Worm (Caenorhabditis elegans) whole organism, mixed stage, embryonic: ENCODE data around the gene emc-5.

Source experiments
- M03D4.4 ChIP-seq: sonication (generic microtip); optimal IDR thresholded peaks from 2 replicates; lab custom pipeline; 2017; ENCODE audit warnings: mild to moderate bottlenecking, missing genetic modification characterization, missing compliant biosample characterization
- bed-3 ChIP-seq: fragments of 200-800 bp; sonication (Bioruptor generic); optimal IDR thresholded peaks from 3 replicates; lab custom pipeline; 2018; ENCODE audit warnings: mild to moderate bottlenecking, missing genetic modification characterization, moderate library complexity, missing compliant biosample characterization
- blmp-1 ChIP-seq: fragments of 150-350 bp; optimal IDR thresholded peaks from 2 replicates; lab custom pipeline; 2014; ENCODE audit warnings: missing biosample characterization, missing genetic modification characterization
- ceh-39 ChIP-seq: fragments of 150-350 bp; optimal IDR thresholded peaks from 2 replicates; lab custom pipeline; 2014; ENCODE audit warnings: missing biosample characterization, missing genetic modification characterization
- ceh-43 ChIP-seq: fragments of 200-800 bp; sonication (Bioruptor generic); optimal IDR thresholded peaks from 2 replicates; lab custom pipeline; 2018; ENCODE audit warnings: mild to moderate bottlenecking, missing genetic modification characterization, moderate library complexity, missing compliant biosample characterization
- ceh-83 ChIP-seq: fragments of 200-800 bp; sonication (Bioruptor generic); optimal IDR thresholded peaks from 2 replicates; lab custom pipeline; 2018; ENCODE audit warnings: mild to moderate bottlenecking, missing genetic modification characterization, missing compliant biosample characterization
- ces-1 ChIP-seq: fragments of 150-350 bp; optimal IDR thresholded peaks from 2 replicates; lab custom pipeline; 2014; ENCODE audit warnings: missing biosample characterization, missing genetic modification reagents, missing genetic modification characterization
- cnd-1 ChIP-seq: fragments of 200-800 bp; sonication (Bioruptor generic); optimal IDR thresholded peaks from 2 replicates; lab custom pipeline; 2018; ENCODE audit warnings: mild to moderate bottlenecking, missing genetic modification characterization, missing compliant biosample characterization
- drap-1 ChIP-seq: fragments of 200-800 bp; sonication (Bioruptor generic); optimal IDR thresholded peaks from 3 replicates; lab custom pipeline; 2018; ENCODE audit warnings: mild to moderate bottlenecking, missing genetic modification characterization, missing compliant biosample characterization
- elt-1 ChIP-seq: sonication (generic microtip); optimal IDR thresholded peaks from 2 replicates; lab custom pipeline; 2017; ENCODE audit warnings: missing genetic modification characterization, mild to moderate bottlenecking, missing compliant biosample characterization, antibody characterized with exemption, moderate library complexity, borderline replicate concordance; ENCODE audit not compliant: insufficient read depth
- elt-3 ChIP-seq: fragments of 150-350 bp; optimal IDR thresholded peaks from 2 replicates; lab custom pipeline; 2014; ENCODE audit warnings: missing biosample characterization, missing genetic modification characterization
- flh-1 ChIP-seq: fragments of 200-800 bp; sonication (Bioruptor generic); optimal IDR thresholded peaks from 2 replicates; lab custom pipeline; 2018; ENCODE audit warnings: mild to moderate bottlenecking, missing genetic modification characterization, moderate library complexity, missing compliant biosample characterization
- ham-2 ChIP-seq: fragments of 200-800 bp; sonication (Bioruptor generic); optimal IDR thresholded peaks from 2 replicates; lab custom pipeline; 2018; ENCODE audit warnings: mild to moderate bottlenecking, missing genetic modification characterization, missing compliant biosample characterization
- hlh-1 ChIP-seq: fragments of 150-350 bp; optimal IDR thresholded peaks from 2 replicates; lab custom pipeline; 2014; ENCODE audit warnings: missing biosample characterization, missing genetic modification reagents, missing genetic modification characterization
- lin-13 ChIP-seq: fragments of 150-350 bp; optimal IDR thresholded peaks from 2 replicates; lab custom pipeline; 2014; ENCODE audit warnings: missing biosample characterization, missing genetic modification characterization
- lin-32 ChIP-seq: fragments of 200-800 bp; sonication (Bioruptor generic); optimal IDR thresholded peaks from 2 replicates; lab custom pipeline; 2018; ENCODE audit warnings: mild to moderate bottlenecking, missing genetic modification characterization, missing compliant biosample characterization
- lsy-2 ChIP-seq: fragments of 150-350 bp; optimal IDR thresholded peaks from 2 replicates; lab custom pipeline; 2014; ENCODE audit warnings: missing biosample characterization, missing genetic modification characterization
- mab-5 ChIP-seq: fragments of 150-350 bp; optimal IDR thresholded peaks from 2 replicates; lab custom pipeline; 2014; ENCODE audit warnings: missing biosample characterization, missing genetic modification characterization
- mep-1 ChIP-seq: fragments of 150-350 bp; optimal IDR thresholded peaks from 2 replicates; lab custom pipeline; 2017; ENCODE audit warnings: missing biosample characterization, missing genetic modification reagents, missing genetic modification characterization, inconsistent platforms
- mls-2 ChIP-seq: sonication (generic microtip); optimal IDR thresholded peaks from 2 replicates; lab custom pipeline; 2016; ENCODE audit warnings: mild to moderate bottlenecking, missing genetic modification characterization, moderate library complexity, missing compliant biosample characterization
- nhr-12 ChIP-seq: fragments of 150-350 bp; optimal IDR thresholded peaks from 2 replicates; lab custom pipeline; 2014; ENCODE audit warnings: missing biosample characterization, missing genetic modification characterization
- nhr-2 ChIP-seq: fragments of 150-350 bp; optimal IDR thresholded peaks from 2 replicates; lab custom pipeline; 2014; ENCODE audit warnings: missing biosample characterization, missing genetic modification characterization
- nhr-237 ChIP-seq: fragments of 150-350 bp; optimal IDR thresholded peaks from 2 replicates; lab custom pipeline; 2014; ENCODE audit warnings: missing biosample characterization, missing genetic modification characterization
- nhr-28 ChIP-seq: fragments of 150-350 bp; optimal IDR thresholded peaks from 2 replicates; lab custom pipeline; 2014; ENCODE audit warnings: missing biosample characterization, missing genetic modification characterization
- nhr-76 ChIP-seq: sonication (generic microtip); optimal IDR thresholded peaks from 2 replicates; lab custom pipeline; 2017; ENCODE audit warnings: missing biosample characterization, missing genetic modification characterization
- pha-4 ChIP-seq: fragments of 150-350 bp; optimal IDR thresholded peaks from 2 replicates; lab custom pipeline; 2018; ENCODE audit warnings: missing biosample characterization, missing genetic modification reagents, missing genetic modification characterization
- sem-2 ChIP-seq: fragments of 200-800 bp; sonication (Bioruptor generic); optimal IDR thresholded peaks from 2 replicates; lab custom pipeline; 2018; ENCODE audit warnings: mild to moderate bottlenecking, missing genetic modification characterization, missing compliant biosample characterization
- snpc-4 ChIP-seq: fragments of 150-350 bp; optimal IDR thresholded peaks from 2 replicates; lab custom pipeline; 2014; ENCODE audit warnings: missing biosample characterization, missing genetic modification characterization
- sptf-1 ChIP-seq: sonication (generic microtip); optimal IDR thresholded peaks from 2 replicates; lab custom pipeline; 2017; ENCODE audit warnings: mild to moderate bottlenecking, missing genetic modification characterization, moderate library complexity, missing compliant biosample characterization
- tbx-8 ChIP-seq: fragments of 200-800 bp; sonication (Bioruptor generic); optimal IDR thresholded peaks from 2 replicates; lab custom pipeline; 2018; ENCODE audit warnings: mild to moderate bottlenecking, missing genetic modification characterization, moderate library complexity, missing compliant biosample characterization
- unc-120 ChIP-seq: sonication (generic microtip); optimal IDR thresholded peaks from 2 replicates; lab custom pipeline; 2017; ENCODE audit warnings: missing genetic modification characterization, missing compliant biosample characterization; ENCODE audit not compliant: poor library complexity, severe bottlenecking
- unc-39 ChIP-seq: fragments of 150-350 bp; optimal IDR thresholded peaks from 2 replicates; lab custom pipeline; 2014; ENCODE audit warnings: missing biosample characterization, missing genetic modification characterization
- unc-62 ChIP-seq: fragments of 150-350 bp; optimal IDR thresholded peaks from 2 replicates; lab custom pipeline; 2014; ENCODE audit warnings: missing biosample characterization, missing genetic modification reagents, missing genetic modification characterization
- zip-8 ChIP-seq: fragments of 150-350 bp; optimal IDR thresholded peaks from 2 replicates; lab custom pipeline; 2014; ENCODE audit warnings: missing biosample characterization, missing genetic modification characterization
- ztf-11 ChIP-seq: fragments of 150-350 bp; optimal IDR thresholded peaks from 2 replicates; lab custom pipeline; 2014; ENCODE audit warnings: missing biosample characterization, missing genetic modification characterization

Gene emc-5

ce11 chrII:11535429-11535828 lies 38.8 kb downstream of the emc-5 start:
- peak; percentile 35 for TF ChIP-seq ces-1
- TF ChIP-seq nhr-2, result peak; percentile 82
- peak; percentile 22 for TF ChIP-seq ztf-11 (tag; lab: Kevin White, UChicago)
- TF ChIP-seq elt-3, result no peak
- peak; percentile 66 for TF ChIP-seq cnd-1 (tag; lab: Kevin White, UChicago)
- TF ChIP-seq sptf-1 (tag; lab: Kevin White, UChicago), result peak; percentile 76
- TF ChIP-seq mls-2 (tag; lab: Kevin White, UChicago), result peak; percentile 73
- no peak for TF ChIP-seq nhr-28 (tag; lab: Kevin White, UChicago)
- TF ChIP-seq drap-1 (GFP tag; lab: Kevin White, UChicago), result peak; percentile 61
- TF ChIP-seq sem-2, result peak; percentile 40
- peak; percentile 20 for TF ChIP-seq ceh-43 (GFP tag; lab: Kevin White, UChicago)
- no peak for TF ChIP-seq lin-13 (tag; lab: Kevin White, UChicago)
- peak; percentile 45 for TF ChIP-seq unc-62
- no peak for TF ChIP-seq unc-39
- TF ChIP-seq ceh-39 (tag; lab: Kevin White, UChicago), result peak; percentile 41

DNA sequence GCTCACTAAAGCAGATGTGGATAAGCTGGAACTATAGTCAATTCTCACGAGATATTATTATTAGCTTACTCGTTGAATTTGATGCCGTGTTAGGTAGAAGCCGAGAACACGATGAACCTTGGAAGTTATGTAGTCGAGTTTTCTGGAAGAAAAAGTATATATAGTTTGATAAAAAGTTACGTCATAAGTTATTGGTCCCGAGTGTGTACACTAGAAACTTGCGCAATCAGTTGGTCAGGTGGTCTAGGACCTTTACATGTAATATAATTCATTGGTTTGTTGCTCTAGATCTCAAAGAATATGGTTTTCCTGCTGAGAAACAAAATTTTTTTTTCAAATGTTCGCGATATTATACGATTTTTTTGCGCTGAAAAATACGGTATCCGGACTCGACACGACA lies 39.3 kb downstream of the emc-5 start:
- no peak for TF ChIP-seq ceh-43 (GFP tag; lab: Kevin White, UChicago)
- TF ChIP-seq lsy-2 (tag; lab: Kevin White, UChicago), result no peak
- peak; percentile 99 for TF ChIP-seq zip-8
- TF ChIP-seq nhr-2, result no peak
- no peak for TF ChIP-seq elt-3
- no peak for TF ChIP-seq nhr-28 (tag; lab: Kevin White, UChicago)

- TF ChIP-seq ces-1 (peak; percentile 36), nhr-12 (tag; lab: Kevin White, UChicago) (no peak)
- TF ChIP-seq, all 35 proteins: peak for 1
Observed at ce11 chrII:11536505-11536904, 39.9 kb downstream of the emc-5 start.

- TF ChIP-seq lsy-2 (tag; lab: Kevin White, UChicago), result no peak
- peak; percentile 40 for TF ChIP-seq mls-2 (tag; lab: Kevin White, UChicago)
- TF ChIP-seq ztf-11 (tag; lab: Kevin White, UChicago), result no peak
- TF ChIP-seq lin-13 (tag; lab: Kevin White, UChicago), result no peak
- no peak for TF ChIP-seq ceh-43 (GFP tag; lab: Kevin White, UChicago)
- TF ChIP-seq ces-1, result no peak
- TF ChIP-seq sem-2, result no peak
- TF ChIP-seq mab-5 (tag; lab: Kevin White, UChicago), result no peak
- no peak for TF ChIP-seq elt-3
- no peak for TF ChIP-seq nhr-12 (tag; lab: Kevin White, UChicago)
- peak; percentile 62 for TF ChIP-seq mep-1 (tag; lab: Kevin White, UChicago)
- no peak for TF ChIP-seq tbx-8
- peak; percentile 52 for TF ChIP-seq cnd-1 (tag; lab: Kevin White, UChicago)
- no peak for TF ChIP-seq unc-39
- TF ChIP-seq unc-62, result peak; percentile 67
- peak; percentile 60 for TF ChIP-seq hlh-1 (tag; lab: Kevin White, UChicago)
- TF ChIP-seq lin-32, result no peak
- no peak for TF ChIP-seq nhr-76 (tag; lab: Kevin White, UChicago)
- TF ChIP-seq unc-120, result peak; percentile 6
- TF ChIP-seq ham-2, result peak; percentile 37
- no peak for TF ChIP-seq pha-4 (tag; lab: Kevin White, UChicago)
- no peak for TF ChIP-seq zip-8
- TF ChIP-seq blmp-1 (tag; lab: Kevin White, UChicago), result no peak
- TF ChIP-seq snpc-4, result no peak
- TF ChIP-seq elt-1 (tag; lab: Kevin White, UChicago), result no peak
- TF ChIP-seq nhr-2, result peak; percentile 46
- no peak for TF ChIP-seq flh-1 (GFP tag; lab: Kevin White, UChicago)
- no peak for TF ChIP-seq drap-1 (GFP tag; lab: Kevin White, UChicago)
- TF ChIP-seq ceh-83 (GFP tag; lab: Kevin White, UChicago), result no peak
- no peak for TF ChIP-seq nhr-237 (tag; lab: Kevin White, UChicago)
- TF ChIP-seq M03D4.4 (tag; lab: Kevin White, UChicago), result no peak
- no peak for TF ChIP-seq bed-3 (GFP tag; lab: Kevin White, UChicago)
- peak; percentile 89 for TF ChIP-seq sptf-1 (tag; lab: Kevin White, UChicago)
- TF ChIP-seq nhr-28 (tag; lab: Kevin White, UChicago), result no peak
- TF ChIP-seq ceh-39 (tag; lab: Kevin White, UChicago), result peak; percentile 76
Observed at ce11 chrII:11537115-11537514, 40.5 kb downstream of the emc-5 start.
